Fruit fly (Drosophila melanogaster): ENCODE results near the gene Usp47.

Usp47 gene

dm6 chr3L:5749616-5750336, 3.0 kb upstream of the Usp47 start (continued):
- TF ChIP-seq insv (GFP tag; optimal IDR thresholded peaks at IDR 0.05) = peak in 1 of 2 experiments; percentile 27
- peak; percentile 13 for TF ChIP-seq Chrac-16 (GFP tag; optimal IDR thresholded peaks at IDR 0.05)
- TF ChIP-seq Jarid2 (GFP tag; optimal IDR thresholded peaks at IDR 0.05) = no peak
- no peak for TF ChIP-seq CG6854 (GFP tag; optimal IDR thresholded peaks at IDR 0.05)
- TF ChIP-seq bbx (GFP tag; IDR thresholded peaks at IDR 0.05; ENCODE audit: partially characterized antibody) = peak; percentile 59; the same call in 1 of the 2 replicates
- peak in 1 of 2 experiments; percentile 26 for TF ChIP-seq dpn (GFP tag; optimal IDR thresholded peaks at IDR 0.05)
- no peak for TF ChIP-seq CG2875 (GFP tag; optimal IDR thresholded peaks at IDR 0.05)
- no peak for TF ChIP-seq CG17802 (tag; optimal IDR thresholded peaks at IDR 0.05)
- no peak for TF ChIP-seq Six4 (GFP tag; optimal IDR thresholded peaks at IDR 0.05)
- TF ChIP-seq Taf1 (GFP tag; IDR thresholded peaks at IDR 0.05) = no peak
- peak; percentile 25 for TF ChIP-seq HmgD (GFP tag; optimal IDR thresholded peaks at IDR 0.05)
- TF ChIP-seq H15 (GFP tag; IDR thresholded peaks at IDR 0.05) = no peak
- TF ChIP-seq grn (GFP tag; optimal IDR thresholded peaks at IDR 0.05) = no peak
- TF ChIP-seq CG32532 (GFP tag; IDR thresholded peaks at IDR 0.05) = peak; percentile 26; the same call in 1 of the 2 replicates
- TF ChIP-seq CG2129 (GFP tag; IDR thresholded peaks at IDR 0.05; ENCODE audit: partially characterized antibody) = no peak
- TF ChIP-seq CG12391 (tag; optimal IDR thresholded peaks at IDR 0.05) = peak; percentile 30
- TF ChIP-seq Hsf (GFP tag; optimal IDR thresholded peaks at IDR 0.05) = no peak
- peak; percentile 12 for TF ChIP-seq gem (tag; optimal IDR thresholded peaks at IDR 0.05)
- no peak for TF ChIP-seq CG12104 (GFP tag; optimal IDR thresholded peaks at IDR 0.05)
- TF ChIP-seq ato (GFP tag; IDR thresholded peaks at IDR 0.05; ENCODE audit: partially characterized antibody) = 0 out of 2 replicates have a peak, but pooled peaks have one; percentile 23
- no peak for TF ChIP-seq CG1529 (GFP tag; optimal IDR thresholded peaks at IDR 0.05)
- peak; percentile 66; the same call in 1 of the 4 replicates for TF ChIP-seq chinmo (GFP tag; IDR thresholded peaks at IDR 0.05; ENCODE audit: partially characterized antibody)
- no peak for TF ChIP-seq Hey (tag; optimal IDR thresholded peaks at IDR 0.05)
- peak; percentile 19 for TF ChIP-seq Sry-δ (GFP tag; optimal IDR thresholded peaks at IDR 0.05)
- TF ChIP-seq NFAT (GFP tag; IDR thresholded peaks at IDR 0.05) = peak; percentile 80
- TF ChIP-seq Bdp1 (GFP tag; optimal IDR thresholded peaks at IDR 0.05) = no peak
- no peak for TF ChIP-seq Meics (GFP tag; optimal IDR thresholded peaks at IDR 0.05)
- TF ChIP-seq dysf (GFP tag; IDR thresholded peaks at IDR 0.05) = no peak
- no peak for TF ChIP-seq sisA (GFP tag; IDR thresholded peaks at IDR 0.05)
- no peak for TF ChIP-seq prd (optimal IDR thresholded peaks at IDR 0.05)
- TF ChIP-seq prd (GFP tag; IDR thresholded peaks at IDR 0.05) = no peak
- peak; percentile 40 for TF ChIP-seq sug (tag; optimal IDR thresholded peaks at IDR 0.05)
- TF ChIP-seq CG10321 (GFP tag; IDR thresholded peaks at IDR 0.05) = no peak
- TF ChIP-seq Rfx (GFP tag; IDR thresholded peaks at IDR 0.05) = peak; percentile 66
- TF ChIP-seq tin (GFP tag; optimal IDR thresholded peaks at IDR 0.05) = no peak
- TF ChIP-seq CG31441 (GFP tag; IDR thresholded peaks at IDR 0.05) = 0 out of 2 replicates have a peak, but pooled peaks have one; percentile 26
- peak; percentile 9; the same call in 1 of the 2 replicates for TF ChIP-seq CG4360 (GFP tag; IDR thresholded peaks at IDR 0.05)
- TF ChIP-seq gro (GFP tag; optimal IDR thresholded peaks at IDR 0.05) = no peak
- TF ChIP-seq HmgZ (tag; optimal IDR thresholded peaks at IDR 0.05) = peak; percentile 76
- TF ChIP-seq CG18262 (tag; optimal IDR thresholded peaks at IDR 0.05) = no peak
- no peak for TF ChIP-seq bigmax (GFP tag; optimal IDR thresholded peaks at IDR 0.05)
- TF ChIP-seq grau (tag; optimal IDR thresholded peaks at IDR 0.05) = peak; percentile 30
- TF ChIP-seq tap (tag; optimal IDR thresholded peaks at IDR 0.05) = no peak
- peak; percentile 21; the same call in 1 of the 3 replicates for TF ChIP-seq CG2199 (GFP tag; IDR thresholded peaks at IDR 0.05)
- peak; percentile 96 for TF ChIP-seq Myb (GFP tag; optimal IDR thresholded peaks at IDR 0.05)
- peak; percentile 39; the same call in 1 of the 3 replicates for TF ChIP-seq knrl (GFP tag; IDR thresholded peaks at IDR 0.05; ENCODE audit: partially characterized antibody)
- no peak for TF ChIP-seq CG10366 (GFP tag; IDR thresholded peaks at IDR 0.05)
- TF ChIP-seq CG6791 (GFP tag; IDR thresholded peaks at IDR 0.05; ENCODE audit: partially characterized antibody) = peak; percentile 49; the same call in 1 of the 3 replicates
- TF ChIP-seq BEAF-32 (GFP tag; optimal IDR thresholded peaks at IDR 0.05) = peak; percentile 38

Data from whole organism, embryonic.